Fruit fly (Drosophila melanogaster): ENCODE measurements around the gene Mrgn1.

Mrgn1 gene

dm6 chrX:13680262-13680661 is 41.5 kb downstream of the Mrgn1 start, which contains the start of gene CG12177:
TSS of gene CG12177 (minus strand) at chrX:13680500.
- no peak for TF ChIP-seq toe (GFP tag; optimal IDR thresholded peaks at IDR 0.05)
- peak; percentile 82 for TF ChIP-seq cic (GFP tag; optimal IDR thresholded peaks at IDR 0.05)
- TF ChIP-seq CG33017 (tag; optimal IDR thresholded peaks at IDR 0.05): no peak
- TF ChIP-seq Mnt (GFP tag; optimal IDR thresholded peaks at IDR 0.05): peak; percentile 88
- TF ChIP-seq CG12768 (GFP tag; optimal IDR thresholded peaks at IDR 0.05): peak; percentile 31

dm6 chrX:13679565-13679964 is 42.2 kb downstream of the Mrgn1 start:
- TF ChIP-seq CG14711 (tag; optimal IDR thresholded peaks at IDR 0.05) (peak; percentile 61), CG1620 (GFP tag; optimal IDR thresholded peaks at IDR 0.05) (no peak), CG7045 (GFP tag; optimal IDR thresholded peaks at IDR 0.05) (peak; percentile 11), CG5204 (GFP tag; optimal IDR thresholded peaks at IDR 0.05) (peak; percentile 25), CG11617 (GFP tag; optimal IDR thresholded peaks at IDR 0.05) (peak; percentile 63), toe (GFP tag; optimal IDR thresholded peaks at IDR 0.05) (peak; percentile 30), kay (GFP tag; ENCODE audit: borderline replicate concordance) (peak; percentile 91), CG7101 (tag; optimal IDR thresholded peaks at IDR 0.05) (peak; percentile 66), Crg-1 (GFP tag; optimal IDR thresholded peaks at IDR 0.05) (no peak), tj (GFP tag; optimal IDR thresholded peaks at IDR 0.05) (peak; percentile 11), CG33017 (tag; optimal IDR thresholded peaks at IDR 0.05) (peak; percentile 56)

dm6 chrX:13677970-13678490 is 43.7 kb downstream of the Mrgn1 start:
- TF ChIP-seq cic (GFP tag; optimal IDR thresholded peaks at IDR 0.05) (peak; percentile 16), CG5204 (GFP tag; optimal IDR thresholded peaks at IDR 0.05) (no peak), Mnt (GFP tag; optimal IDR thresholded peaks at IDR 0.05) (peak; percentile 49), CG7045 (GFP tag; optimal IDR thresholded peaks at IDR 0.05) (no peak), cnc (optimal IDR thresholded peaks at IDR 0.05) (no peak), bab1 (GFP tag; optimal IDR thresholded peaks at IDR 0.05) (no peak), ovo (GFP tag; optimal IDR thresholded peaks at IDR 0.05) (no peak), pad (GFP tag; optimal IDR thresholded peaks at IDR 0.05) (no peak), CG1620 (GFP tag; optimal IDR thresholded peaks at IDR 0.05) (no peak)

dm6 chrX:13676458-13676944 is 45.3 kb downstream of the Mrgn1 start, which contains the start of gene CG11162:
TSS of gene CG11162 (plus strand) at chrX:13676894.
- peak; percentile 19 for TF ChIP-seq pad (GFP tag; optimal IDR thresholded peaks at IDR 0.05)
- TF ChIP-seq cic (GFP tag; optimal IDR thresholded peaks at IDR 0.05): no peak
- TF ChIP-seq CG14711 (tag; optimal IDR thresholded peaks at IDR 0.05): peak; percentile 27
- no peak for TF ChIP-seq toe (GFP tag; optimal IDR thresholded peaks at IDR 0.05)
- TF ChIP-seq CG7101 (tag; optimal IDR thresholded peaks at IDR 0.05): peak; percentile 53
- TF ChIP-seq CG11617 (GFP tag; optimal IDR thresholded peaks at IDR 0.05): peak; percentile 8
- no peak for TF ChIP-seq Clk (GFP tag; optimal IDR thresholded peaks at IDR 0.05)

- TF ChIP-seq ovo (GFP tag; optimal IDR thresholded peaks at IDR 0.05) (no peak), toe (GFP tag; optimal IDR thresholded peaks at IDR 0.05) (no peak), CG12768 (GFP tag; optimal IDR thresholded peaks at IDR 0.05) (no peak)
These were observed 51.4 kb downstream of the Mrgn1 start for dm6 chrX:13670329-13670847.

- peak; percentile 34 for TF ChIP-seq CG14711 (tag; optimal IDR thresholded peaks at IDR 0.05)
- no peak for TF ChIP-seq pad (GFP tag; optimal IDR thresholded peaks at IDR 0.05)
- no peak for TF ChIP-seq CG11617 (GFP tag; optimal IDR thresholded peaks at IDR 0.05)
- peak; percentile 0 for TF ChIP-seq CG7101 (tag; optimal IDR thresholded peaks at IDR 0.05)
- no peak for TF ChIP-seq Hr96 (GFP tag; optimal IDR thresholded peaks at IDR 0.05)
- TF ChIP-seq Mnt (GFP tag; optimal IDR thresholded peaks at IDR 0.05): no peak
- no peak for TF ChIP-seq cnc (optimal IDR thresholded peaks at IDR 0.05)
- TF ChIP-seq tj (GFP tag; optimal IDR thresholded peaks at IDR 0.05): no peak
- TF ChIP-seq ovo (GFP tag; optimal IDR thresholded peaks at IDR 0.05): no peak
- TF ChIP-seq toe (GFP tag; optimal IDR thresholded peaks at IDR 0.05): no peak
- TF ChIP-seq CG12768 (GFP tag; optimal IDR thresholded peaks at IDR 0.05): no peak
- TF ChIP-seq CG7045 (GFP tag; optimal IDR thresholded peaks at IDR 0.05): peak; percentile 2
- TF ChIP-seq cic (GFP tag; optimal IDR thresholded peaks at IDR 0.05): no peak
- no peak for TF ChIP-seq CG33017 (tag; optimal IDR thresholded peaks at IDR 0.05)
- TF ChIP-seq Clk (GFP tag; optimal IDR thresholded peaks at IDR 0.05): no peak
- no peak for TF ChIP-seq kay (GFP tag; ENCODE audit: borderline replicate concordance)
- TF ChIP-seq CG5204 (GFP tag; optimal IDR thresholded peaks at IDR 0.05): no peak
- no peak for TF ChIP-seq CG1620 (GFP tag; optimal IDR thresholded peaks at IDR 0.05)
- TF ChIP-seq bab1 (GFP tag; optimal IDR thresholded peaks at IDR 0.05): no peak
- TF ChIP-seq Crg-1 (GFP tag; optimal IDR thresholded peaks at IDR 0.05): no peak
These were observed 52.4 kb downstream of the Mrgn1 start, which contains the start of gene CG15760 for dm6 chrX:13669366-13669765. TSS of gene CG15760 (plus strand) at chrX:13669699.

All from whole organism, adult.